Worm (Caenorhabditis elegans) whole organism, L1 larva: ENCODE data around the gene Y102A5C.2.

Experiments used
- C04F5.9 ChIP-seq: sonication (generic microtip); optimal IDR thresholded peaks from 2 replicates; lab custom pipeline; 2016; ENCODE audit warnings: missing genetic modification characterization, missing compliant biosample characterization
- F16B12.6 ChIP-seq: fragments of 150-350 bp; optimal IDR thresholded peaks from 2 replicates; lab custom pipeline; 2014; ENCODE audit warnings: missing biosample characterization, missing genetic modification characterization
- Y116A8C.19 ChIP-seq: sonication (generic microtip); optimal IDR thresholded peaks from 2 replicates; lab custom pipeline; 2016; ENCODE audit warnings: missing compliant biosample characterization, missing genetic modification characterization, borderline replicate concordance
- aly-2 ChIP-seq: fragments of 150-350 bp; optimal IDR thresholded peaks from 2 replicates; lab custom pipeline; 2014; ENCODE audit warnings: missing biosample characterization, missing genetic modification characterization
- blmp-1 ChIP-seq: fragments of 150-350 bp; optimal IDR thresholded peaks from 2 replicates; lab custom pipeline; 2014; ENCODE audit warnings: missing biosample characterization, missing genetic modification characterization
- ceh-63 ChIP-seq: fragments of 200-800 bp; sonication (Bioruptor generic); optimal IDR thresholded peaks from 2 replicates; lab custom pipeline; 2018; ENCODE audit warnings: mild to moderate bottlenecking, missing genetic modification characterization, missing compliant biosample characterization
- ceh-8 ChIP-seq: fragments of 200-800 bp; sonication (Bioruptor generic); optimal IDR thresholded peaks from 2 replicates; lab custom pipeline; 2018; ENCODE audit warnings: mild to moderate bottlenecking, missing genetic modification characterization, moderate library complexity, missing compliant biosample characterization
- dpl-1 ChIP-seq, 3 experiments: fragments of 150-350 bp in 2 of 3; sonication (generic microtip) in 1 of 3; optimal IDR thresholded peaks; 2 replicates each; lab custom pipeline; 2014 to 2017; ENCODE audit warnings: missing biosample characterization in 3 of 3, missing genetic modification characterization in 3 of 3, missing genetic modification reagents in 3 of 3
- dsc-1 ChIP-seq: sonication (generic microtip); optimal IDR thresholded peaks from 2 replicates; lab custom pipeline; 2016; ENCODE audit warnings: mild to moderate bottlenecking, missing genetic modification characterization, missing compliant biosample characterization
- efl-1 ChIP-seq, 4 experiments: fragments of 150-350 bp; optimal IDR thresholded peaks in 3 of 4; peaks in 1 of 4; 1 replicate in 1 of 4; 2 replicates in 3 of 4; lab custom pipeline; 2014; ENCODE audit warnings: missing biosample characterization in 2 of 4, missing genetic modification characterization in 2 of 4, missing genetic modification reagents in 2 of 4
- efl-3 ChIP-seq: fragments of 200-800 bp; sonication (Bioruptor generic); optimal IDR thresholded peaks from 2 replicates; lab custom pipeline; 2018; ENCODE audit warnings: mild to moderate bottlenecking, missing genetic modification characterization, missing compliant biosample characterization
- ets-5 ChIP-seq: fragments of 200-800 bp; sonication (Bioruptor generic); IDR thresholded peaks from 2 replicates; pipeline ENCODE4 v1.3.6; 2022; ENCODE audit warnings: missing genetic modification characterization, missing compliant biosample characterization
- fkh-8 ChIP-seq: sonication (generic microtip); optimal IDR thresholded peaks from 2 replicates; lab custom pipeline; 2016; ENCODE audit warnings: mild to moderate bottlenecking, missing genetic modification characterization, missing compliant biosample characterization
- grh-1 ChIP-seq: fragments of 200-800 bp; sonication (Bioruptor generic); IDR thresholded peaks from 2 replicates; pipeline ENCODE4 v1.3.6; 2022; ENCODE audit warnings: missing genetic modification reagents, missing genetic modification characterization, missing compliant biosample characterization
- hlh-4 ChIP-seq: sonication (generic microtip); optimal IDR thresholded peaks from 2 replicates; lab custom pipeline; 2016; ENCODE audit warnings: mild to moderate bottlenecking, missing genetic modification characterization, missing compliant biosample characterization
- isw-1 ChIP-seq: fragments of 200-800 bp; sonication (Bioruptor generic); IDR thresholded peaks from 2 replicates; pipeline ENCODE4 v1.3.6; 2022; ENCODE audit warnings: missing genetic modification characterization, missing compliant biosample characterization
- lin-13 ChIP-seq: fragments of 150-350 bp; optimal IDR thresholded peaks from 2 replicates; lab custom pipeline; 2014; ENCODE audit warnings: missing biosample characterization, missing genetic modification reagents, missing genetic modification characterization
- lin-39 ChIP-seq: fragments of 150-350 bp; optimal IDR thresholded peaks from 2 replicates; lab custom pipeline; 2014; ENCODE audit warnings: missing biosample characterization, missing genetic modification reagents, missing genetic modification characterization
- mab-9 ChIP-seq: fragments of 200-800 bp; sonication (Bioruptor generic); IDR thresholded peaks from 2 replicates; pipeline ENCODE4 v1.3.6; 2022; ENCODE audit warnings: missing genetic modification reagents, missing genetic modification characterization, missing compliant biosample characterization
- mef-2 ChIP-seq: fragments of 150-350 bp; optimal IDR thresholded peaks from 2 replicates; lab custom pipeline; 2014; ENCODE audit warnings: missing biosample characterization, missing genetic modification characterization
- nhr-11 ChIP-seq: fragments of 150-350 bp; optimal IDR thresholded peaks from 2 replicates; lab custom pipeline; 2014; ENCODE audit warnings: missing biosample characterization, missing genetic modification characterization
- nhr-12 ChIP-seq: sonication (generic microtip); optimal IDR thresholded peaks from 2 replicates; lab custom pipeline; 2017; ENCODE audit warnings: missing biosample characterization, missing genetic modification characterization
- nhr-19 ChIP-seq: fragments of 200-800 bp; sonication (Bioruptor generic); conservative IDR thresholded peaks from 2 replicates; pipeline ENCODE4 v1.3.6; 2022; ENCODE audit warnings: missing genetic modification characterization, missing compliant biosample characterization
- nhr-47 ChIP-seq: sonication (generic microtip); optimal IDR thresholded peaks from 2 replicates; lab custom pipeline; 2016; ENCODE audit warnings: mild to moderate bottlenecking, missing genetic modification characterization, moderate library complexity, missing compliant biosample characterization
- nhr-77 ChIP-seq: fragments of 150-350 bp; optimal IDR thresholded peaks from 2 replicates; lab custom pipeline; 2014; ENCODE audit warnings: missing biosample characterization, missing genetic modification characterization
- nhr-84 ChIP-seq: sonication (generic microtip); optimal IDR thresholded peaks from 2 replicates; lab custom pipeline; 2017; ENCODE audit warnings: missing biosample characterization, missing genetic modification characterization
- nhr-90 ChIP-seq: sonication (generic microtip); optimal IDR thresholded peaks from 2 replicates; lab custom pipeline; 2016; ENCODE audit warnings: mild to moderate bottlenecking, missing genetic modification characterization, missing compliant biosample characterization; ENCODE audit not compliant: poor library complexity
- pax-3 ChIP-seq: fragments of 200-800 bp; sonication (Bioruptor generic); optimal IDR thresholded peaks from 2 replicates; lab custom pipeline; 2018; ENCODE audit warnings: mild to moderate bottlenecking, missing genetic modification characterization, moderate library complexity, missing compliant biosample characterization
- pqm-1 ChIP-seq: sonication (generic microtip); optimal IDR thresholded peaks from 3 replicates; lab custom pipeline; 2017; ENCODE audit warnings: missing biosample characterization, missing genetic modification characterization
- skn-1 ChIP-seq: fragments of 150-350 bp; optimal IDR thresholded peaks from 2 replicates; lab custom pipeline; 2014; ENCODE audit warnings: missing biosample characterization, missing genetic modification characterization
- tlp-1 ChIP-seq: fragments of 150-350 bp; optimal IDR thresholded peaks from 2 replicates; lab custom pipeline; 2014; ENCODE audit warnings: missing biosample characterization, missing genetic modification characterization
- vab-15 ChIP-seq: sonication (generic microtip); optimal IDR thresholded peaks from 2 replicates; lab custom pipeline; 2017; ENCODE audit warnings: missing genotype, mild to moderate bottlenecking, missing genetic modification characterization, missing compliant biosample characterization
- ztf-11 ChIP-seq, 2 experiments: sonication (generic microtip); optimal IDR thresholded peaks; 2 replicates each; lab custom pipeline; 2016 to 2017; ENCODE audit warnings: missing genetic modification characterization in 2 of 2, missing biosample characterization in 1 of 2, missing compliant biosample characterization in 1 of 2

The Y102A5C.2 gene

ce11 chrV:16918378-16918777 is at the start of gene Y102A5C.2, which contains the start of gene fbxa-206:
Y102A5C.2 (plus strand) TSS chrV:16918731.
fbxa-206 (minus strand) TSS chrV:16918478.
- TF ChIP-seq pqm-1 (tag; lab: Kevin White, UChicago) (no peak), F16B12.6 (no peak), nhr-12 (tag; lab: Kevin White, UChicago) (no peak), pax-3 (tag; lab: Kevin White, UChicago) (no peak), mab-9 (GFP tag; lab: Robert Waterston, UW) (no peak), isw-1 (GFP tag; lab: Robert Waterston, UW) (no peak), nhr-84 (tag; lab: Kevin White, UChicago) (no peak), tlp-1 (tag; lab: Kevin White, UChicago) (no peak), ceh-63 (GFP tag; lab: Kevin White, UChicago) (no peak), vab-15 (no peak), efl-3 (GFP tag; lab: Kevin White, UChicago) (no peak), lin-13 (GFP tag; lab: Kevin White, UChicago) (no peak), aly-2 (no peak), dpl-1 (GFP tag; optimal IDR thresholded peaks at IDR 0.05; lab: Kevin White, UChicago) (no peak), dsc-1 (tag; lab: Kevin White, UChicago) (no peak), grh-1 (GFP tag; lab: Robert Waterston, UW) (no peak), nhr-77 (no peak)

ce11 chrV:16869740-16870139 is 48.8 kb upstream of the Y102A5C.2 start, which contains the start of gene clec-33:
clec-33 (minus strand) TSS chrV:16869840.
- TF ChIP-seq efl-1 (optimal IDR thresholded peaks at IDR 0.05; lab: Kevin White, UChicago): no peak
- no peak for TF ChIP-seq efl-1 (GFP tag; optimal IDR thresholded peaks at IDR 0.05 in 1 of 2; lab: Kevin White, UChicago)
- no peak for TF ChIP-seq nhr-90 (tag; lab: Kevin White, UChicago)
- no peak for TF ChIP-seq lin-39 (tag; lab: Kevin White, UChicago)
- TF ChIP-seq nhr-47 (tag; lab: Kevin White, UChicago): no peak
- TF ChIP-seq hlh-4 (tag; lab: Kevin White, UChicago): no peak
- TF ChIP-seq, all 84 proteins: peak for 0

ce11 chrV:16871387-16871786 is 47.1 kb upstream of the Y102A5C.2 start, which contains the start of gene thn-4:
thn-4 (minus strand) TSS chrV:16871487.
- no peak for TF ChIP-seq efl-1 (optimal IDR thresholded peaks at IDR 0.05; lab: Kevin White, UChicago)
- peak in 1 of 2 experiments; percentile 24 for TF ChIP-seq efl-1 (GFP tag; optimal IDR thresholded peaks at IDR 0.05 in 1 of 2; lab: Kevin White, UChicago)
- no peak for TF ChIP-seq ceh-8 (GFP tag; lab: Kevin White, UChicago)
- no peak for TF ChIP-seq blmp-1
- TF ChIP-seq mef-2: no peak
- TF ChIP-seq skn-1: no peak
- TF ChIP-seq dpl-1 (GFP tag; optimal IDR thresholded peaks at IDR 0.05; lab: Kevin White, UChicago): no peak

- TF ChIP-seq efl-1 (optimal IDR thresholded peaks at IDR 0.05; lab: Kevin White, UChicago) (no peak), efl-1 (GFP tag; optimal IDR thresholded peaks at IDR 0.05 in 1 of 2; lab: Kevin White, UChicago) (peak in 1 of 2 experiments; percentile 30), nhr-90 (tag; lab: Kevin White, UChicago) (no peak)
Measured at ce11 chrV:16873642-16874041, 44.9 kb upstream of the Y102A5C.2 start, which contains the start of gene srw-23. srw-23 (plus strand) TSS chrV:16873942.

ce11 chrV:16874966-16875365 is 43.6 kb upstream of the Y102A5C.2 start, which contains the start of gene F49A5.10:
F49A5.10 (plus strand) TSS chrV:16875266.
- TF ChIP-seq C04F5.9 (tag; lab: Kevin White, UChicago) (no peak), tlp-1 (tag; lab: Kevin White, UChicago) (no peak), ztf-11 (tag; optimal IDR thresholded peaks at IDR 0.05; lab: Kevin White, UChicago) (no peak), isw-1 (GFP tag; lab: Robert Waterston, UW) (no peak), Y116A8C.19 (tag; lab: Kevin White, UChicago) (no peak), grh-1 (GFP tag; lab: Robert Waterston, UW) (no peak), nhr-19 (no peak), fkh-8 (no peak), nhr-11 (tag; lab: Kevin White, UChicago) (no peak), vab-15 (no peak), ets-5 (GFP tag; lab: Robert Waterston, UW) (no peak), nhr-47 (tag; lab: Kevin White, UChicago) (no peak)
- TF ChIP-seq, all 84 proteins: peak for 0
